Fruit fly (Drosophila melanogaster) S2 (cell line): ENCODE data around the gene Srp54.

Experiments used
- CG8478 ChIP-seq: fragments of >200 bp; optimal IDR thresholded peaks from 2 replicates; lab custom pipeline; 2018
- CTCF ChIP-seq, 2 experiments: fragments of >200 bp; optimal IDR thresholded peaks; 2 replicates each; lab custom pipeline; 2018

- no peak for TF ChIP-seq CG8478 (lab: Kevin White, UChicago)
- TF ChIP-seq CTCF (optimal IDR thresholded peaks at IDR 0.05; lab: Kevin White, UChicago), result no peak
Measured at dm6 chr2L:9911783-9912182, 928 bp upstream of the Srp54 start.
